Fruit fly (Drosophila melanogaster) whole organism, prepupa: ENCODE data around the gene CG13114.

ENCODE experiments used
- CG10631 ChIP-seq: fragments of 200-800 bp; sonication (Bioruptor generic); optimal IDR thresholded peaks from 2 replicates; lab custom pipeline; 2016; ENCODE audit warnings: missing biosample characterization, missing genetic modification characterization
- CG10669 ChIP-seq: fragments of 200-800 bp; sonication (Bioruptor generic); optimal IDR thresholded peaks from 3 replicates; lab custom pipeline; 2018; ENCODE audit warnings: missing biosample characterization, mild to moderate bottlenecking, missing genetic modification characterization, moderate library complexity
- CG11294 ChIP-seq: fragments of 200-800 bp; sonication (Bioruptor generic); IDR thresholded peaks from 2 replicates; pipeline ENCODE4 v1.3.6; 2022; ENCODE audit warnings: missing biosample characterization, missing genetic modification characterization
- CG11902 ChIP-seq: fragments of 200-800 bp; sonication (Bioruptor generic); optimal IDR thresholded peaks from 3 replicates; lab custom pipeline; 2016; ENCODE audit warnings: missing biosample characterization, missing genetic modification characterization
- CG16779 ChIP-seq: fragments of 200-800 bp; sonication (Bioruptor generic); optimal IDR thresholded peaks from 3 replicates; lab custom pipeline; 2017; ENCODE audit warnings: missing biosample characterization, mild to moderate bottlenecking, missing genetic modification characterization
- CG31627 ChIP-seq: fragments of 200-800 bp; sonication (Bioruptor generic); optimal IDR thresholded peaks from 3 replicates; lab custom pipeline; 2016; ENCODE audit warnings: missing biosample characterization, missing genetic modification characterization
- CG32006 ChIP-seq: fragments of 200-800 bp; sonication (Bioruptor generic); optimal IDR thresholded peaks from 3 replicates; lab custom pipeline; 2017; ENCODE audit warnings: missing biosample characterization, mild to moderate bottlenecking, missing genetic modification characterization
- CG34406 ChIP-seq: fragments of 200-800 bp; sonication (Bioruptor generic); optimal IDR thresholded peaks from 3 replicates; lab custom pipeline; 2016; ENCODE audit warnings: missing biosample characterization, missing genetic modification characterization
- CG3919 ChIP-seq: fragments of 200-800 bp; sonication (Bioruptor generic); optimal IDR thresholded peaks from 3 replicates; lab custom pipeline; 2016; ENCODE audit warnings: missing biosample characterization, missing genetic modification characterization
- CG4318 ChIP-seq: fragments of 200-800 bp; sonication (Bioruptor generic); optimal IDR thresholded peaks from 3 replicates; lab custom pipeline; 2017; ENCODE audit warnings: missing biosample characterization, mild to moderate bottlenecking, missing genetic modification characterization
- CG6163 ChIP-seq: fragments of 200-800 bp; sonication (Bioruptor generic); IDR thresholded peaks from 3 replicates; pipeline ENCODE4 v1.3.6; 2022; ENCODE audit warnings: missing biosample characterization, missing genetic modification characterization
- CG6792 ChIP-seq: fragments of 200-800 bp; sonication (Bioruptor generic); optimal IDR thresholded peaks from 3 replicates; lab custom pipeline; 2016; ENCODE audit warnings: missing biosample characterization, missing genetic modification characterization
- CG6854 ChIP-seq: fragments of 200-800 bp; sonication (Bioruptor generic); optimal IDR thresholded peaks from 2 replicates; lab custom pipeline; 2017; ENCODE audit warnings: missing biosample characterization, mild to moderate bottlenecking, missing genetic modification characterization
- CG7368 ChIP-seq: fragments of 200-800 bp; sonication (Bioruptor generic); optimal IDR thresholded peaks from 3 replicates; lab custom pipeline; 2016; ENCODE audit warnings: missing biosample characterization, missing genetic modification characterization
- CG9139 ChIP-seq: fragments of 200-800 bp; sonication (Bioruptor generic); optimal IDR thresholded peaks from 3 replicates; lab custom pipeline; 2017; ENCODE audit warnings: missing biosample characterization, mild to moderate bottlenecking, missing genetic modification characterization
- Eip78C ChIP-seq: fragments of 200-800 bp; sonication (Bioruptor generic); peaks from one replicate; lab custom pipeline; 2016; ENCODE audit warnings: missing biosample characterization, missing genetic modification characterization
- Eip93F ChIP-seq: fragments of 200-800 bp; sonication (Bioruptor generic); optimal IDR thresholded peaks from 2 replicates; lab custom pipeline; 2016; ENCODE audit warnings: missing biosample characterization, mild to moderate bottlenecking, missing genetic modification characterization
- Ets21C ChIP-seq: fragments of 200-800 bp; sonication (Bioruptor generic); optimal IDR thresholded peaks from 3 replicates; lab custom pipeline; 2016; ENCODE audit warnings: missing biosample characterization, missing genetic modification characterization
- Ets96B ChIP-seq: fragments of 200-800 bp; optimal IDR thresholded peaks from 2 replicates; lab custom pipeline; 2019; ENCODE audit warnings: missing biosample characterization, mild to moderate bottlenecking, missing genetic modification characterization, moderate library complexity
- Hr39 ChIP-seq: fragments of 200-800 bp; sonication (Bioruptor generic); optimal IDR thresholded peaks from 2 replicates; lab custom pipeline; 2016; ENCODE audit warnings: missing biosample characterization, missing genetic modification characterization
- Lpt ChIP-seq: fragments of 200-800 bp; sonication (Bioruptor generic); optimal IDR thresholded peaks from 3 replicates; lab custom pipeline; 2016; ENCODE audit warnings: missing biosample characterization, missing genetic modification characterization
- Met ChIP-seq: fragments of 200-800 bp; sonication (Bioruptor generic); optimal IDR thresholded peaks from 3 replicates; lab custom pipeline; 2016; ENCODE audit warnings: missing biosample characterization, missing genetic modification characterization
- OdsH ChIP-seq: fragments of 200-800 bp; sonication (Bioruptor generic); optimal IDR thresholded peaks from 3 replicates; lab custom pipeline; 2016; ENCODE audit warnings: missing biosample characterization, missing genetic modification characterization
- Sox102F ChIP-seq: fragments of 200-800 bp; sonication (Bioruptor generic); optimal IDR thresholded peaks from 2 replicates; lab custom pipeline; 2016; ENCODE audit warnings: missing biosample characterization, mild to moderate bottlenecking, missing genetic modification characterization
- Sox14 ChIP-seq: fragments of 200-800 bp; sonication (Bioruptor generic); optimal IDR thresholded peaks from 3 replicates; lab custom pipeline; 2016; ENCODE audit warnings: missing biosample characterization, missing genetic modification characterization
- Sox15 ChIP-seq: fragments of 200-800 bp; sonication (Bioruptor generic); optimal IDR thresholded peaks from 3 replicates; lab custom pipeline; 2016; ENCODE audit warnings: missing biosample characterization, missing genetic modification characterization
- dsx ChIP-seq: fragments of 200-800 bp; optimal IDR thresholded peaks from 3 replicates; lab custom pipeline; 2019; ENCODE audit warnings: missing biosample characterization, mild to moderate bottlenecking, missing genetic modification characterization, moderate library complexity; ENCODE audit not compliant: poor library complexity, severe bottlenecking
- esn ChIP-seq: fragments of 200-800 bp; sonication (Bioruptor generic); optimal IDR thresholded peaks from 2 replicates; lab custom pipeline; 2016; ENCODE audit warnings: missing biosample characterization, mild to moderate bottlenecking, missing genetic modification characterization, moderate library complexity
- lz ChIP-seq: fragments of 200-800 bp; sonication (Bioruptor generic); optimal IDR thresholded peaks from 3 replicates; lab custom pipeline; 2016; ENCODE audit warnings: missing biosample characterization, missing genetic modification characterization
- pdm3 ChIP-seq: fragments of 200-800 bp; sonication (Bioruptor generic); optimal IDR thresholded peaks from 3 replicates; lab custom pipeline; 2016; ENCODE audit warnings: missing biosample characterization, missing genetic modification characterization
- spab ChIP-seq: fragments of 200-800 bp; sonication (Bioruptor generic); optimal IDR thresholded peaks from 2 replicates; lab custom pipeline; 2017; ENCODE audit warnings: missing biosample characterization, mild to moderate bottlenecking, missing genetic modification characterization, missing genetic modification reagents
- topi ChIP-seq: fragments of 200-800 bp; sonication (Bioruptor generic); optimal IDR thresholded peaks from 3 replicates; lab custom pipeline; 2016; ENCODE audit warnings: missing biosample characterization, missing genetic modification characterization
- vri ChIP-seq: fragments of 200-800 bp; sonication (Bioruptor generic); optimal IDR thresholded peaks from 3 replicates; lab custom pipeline; 2016; ENCODE audit warnings: missing biosample characterization, mild to moderate bottlenecking, missing genetic modification characterization

The CG13114 gene

DNA sequence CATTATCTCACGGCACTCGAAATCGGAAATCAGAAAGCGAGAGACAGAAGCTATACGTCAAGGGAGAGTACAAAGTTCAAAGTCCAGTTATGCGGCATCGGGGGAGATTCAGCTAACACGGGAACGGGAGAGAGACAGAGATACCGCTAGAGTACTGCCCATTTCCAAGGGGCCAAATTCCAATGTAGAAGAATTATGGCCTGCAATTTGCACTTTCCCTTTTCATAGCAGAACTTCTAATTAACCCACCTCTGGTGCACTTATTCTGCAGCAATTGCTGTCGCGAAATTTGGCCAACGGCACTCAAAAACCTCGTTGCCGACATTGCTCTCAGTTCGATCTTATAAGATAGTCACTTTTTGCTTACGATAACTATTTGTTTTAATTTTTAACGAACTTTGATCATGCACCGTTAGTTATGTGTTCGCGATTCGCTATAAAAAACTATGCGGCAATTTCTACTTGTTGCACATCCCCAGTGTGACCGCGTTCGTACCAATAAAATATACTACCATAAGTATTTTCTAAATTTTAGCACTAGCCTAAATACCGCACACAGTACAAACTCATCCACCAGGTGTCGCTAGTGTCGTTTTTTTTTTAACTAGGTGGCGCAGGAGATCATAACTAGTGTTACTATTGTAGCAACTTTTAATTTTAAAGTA, 30.8 kb downstream of the CG13114 start, which contains the start of gene Mtpalpha (continued):
- TF ChIP-seq pdm3 (GFP tag; lab: Kevin White, UChicago) = peak; percentile 58
- peak; percentile 75 for TF ChIP-seq Ets96B (tag; lab: Kevin White, UChicago)
- TF ChIP-seq CG6854 = peak; percentile 99
- TF ChIP-seq Sox14 (GFP tag; lab: Kevin White, UChicago) = peak; percentile 69
- peak; percentile 89 for TF ChIP-seq CG7368 (GFP tag; lab: Kevin White, UChicago)
- no peak for TF ChIP-seq CG6792
- peak; percentile 84 for TF ChIP-seq CG6163 (GFP tag; lab: Robert Waterston, UW)
- no peak for TF ChIP-seq Sox15 (GFP tag; lab: Kevin White, UChicago)
- TF ChIP-seq Met (GFP tag; lab: Kevin White, UChicago) = peak; percentile 57

DNA sequence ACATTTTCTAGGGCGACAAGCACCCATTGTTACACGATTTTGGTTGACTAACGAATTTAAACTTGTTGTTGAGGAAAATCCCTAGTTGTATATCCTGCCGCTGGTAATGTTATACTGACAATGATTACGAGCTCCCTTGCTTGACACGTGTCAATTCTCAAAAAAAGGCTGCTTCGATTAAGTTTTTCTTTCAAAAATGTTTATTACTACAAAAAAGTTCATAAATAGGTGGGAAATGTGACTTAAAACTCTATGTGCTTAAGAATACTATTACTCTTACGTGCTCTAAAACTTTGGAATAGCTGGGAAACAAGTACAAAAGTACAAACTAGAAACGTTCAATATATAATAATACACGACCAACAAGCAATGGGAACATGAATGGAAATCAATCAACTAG, 33.9 kb downstream of the CG13114 start, which contains the start of gene CG31709:
Gene CG31709 (minus strand): TSS at position 101 of the 400 bp plus-strand sequence.
- TF ChIP-seq lz (GFP tag; lab: Kevin White, UChicago) (no peak), Sox102F (GFP tag; lab: Kevin White, UChicago) (no peak), CG4318 (no peak), spab (no peak), Eip93F (GFP tag; lab: Kevin White, UChicago) (no peak), CG31627 (GFP tag; lab: Kevin White, UChicago) (no peak), CG3919 (GFP tag; lab: Kevin White, UChicago) (no peak), CG32006 (GFP tag; lab: Kevin White, UChicago) (no peak), CG34406 (no peak), Hr39 (no peak), Sox15 (GFP tag; lab: Kevin White, UChicago) (no peak), OdsH (no peak), Sox14 (GFP tag; lab: Kevin White, UChicago) (no peak), Eip78C (GFP tag; lab: Kevin White, UChicago) (no peak), CG9139 (no peak), Ets21C (GFP tag; lab: Kevin White, UChicago) (no peak), CG6792 (no peak), CG10631 (no peak), dsx (GFP tag; lab: Kevin White, UChicago) (no peak), CG10669 (no peak)

DNA sequence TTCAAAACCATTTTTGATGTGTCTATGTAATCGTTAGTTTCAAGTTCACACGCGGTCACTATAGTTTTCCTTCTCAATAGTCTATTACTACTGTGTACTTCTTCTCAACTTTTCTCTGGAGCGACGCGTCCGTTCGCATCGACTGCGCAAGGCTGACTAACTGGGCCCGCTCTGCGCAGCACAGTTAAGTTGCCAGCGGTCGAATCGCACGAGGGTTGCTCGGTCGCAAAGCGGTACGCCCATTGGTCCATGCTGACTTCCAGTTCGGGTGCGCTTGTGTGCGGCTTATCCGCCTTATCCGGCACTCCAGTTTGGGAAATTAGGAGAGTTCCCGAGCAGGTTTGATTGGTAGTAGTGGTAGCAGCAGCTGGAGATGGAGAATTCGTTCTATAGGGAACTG, 36.0 kb downstream of the CG13114 start, which contains the start of gene gcm:
Gene gcm (minus strand): TSS at position 164 of the 400 bp plus-strand sequence.
- TF ChIP-seq CG11902 (no peak), CG16779 (tag; lab: Kevin White, UChicago) (no peak), esn (GFP tag; lab: Kevin White, UChicago) (no peak), Lpt (GFP tag; lab: Kevin White, UChicago) (no peak), Eip93F (GFP tag; lab: Kevin White, UChicago) (no peak), CG11294 (GFP tag; lab: Robert Waterston, UW) (no peak), CG10631 (no peak), CG32006 (GFP tag; lab: Kevin White, UChicago) (no peak), vri (no peak), topi (GFP tag; lab: Kevin White, UChicago) (no peak)

DNA sequence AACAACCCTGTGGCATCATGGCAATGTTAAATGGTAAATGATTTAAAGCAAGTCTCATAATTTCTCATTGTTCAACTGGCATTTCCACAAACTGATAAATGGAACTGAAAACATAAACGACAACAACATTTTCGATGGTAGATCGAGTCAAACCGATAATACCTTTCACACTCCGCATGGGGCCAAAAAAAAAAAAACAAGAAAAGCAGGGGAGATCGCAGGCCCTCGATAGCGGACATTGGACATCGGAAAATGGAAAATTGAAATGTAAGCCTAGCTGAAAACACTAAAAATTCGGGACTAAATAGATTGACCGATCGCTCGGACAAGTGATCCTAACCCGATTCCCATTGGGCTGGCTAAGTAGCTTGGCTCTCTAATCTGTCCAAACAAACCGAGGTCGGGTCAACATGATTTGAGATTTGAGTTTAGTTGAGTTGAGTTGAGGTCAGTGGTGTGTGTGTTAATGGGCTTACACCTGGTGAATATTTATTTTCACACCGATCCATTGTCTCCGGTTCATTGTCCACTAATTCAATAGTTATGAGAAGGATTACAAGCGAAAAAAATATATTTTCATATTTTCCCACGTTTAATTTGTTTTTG, 38.6 kb downstream of the CG13114 start:
- no peak for TF ChIP-seq CG6854
- TF ChIP-seq CG7368 (GFP tag; lab: Kevin White, UChicago) = no peak
- TF ChIP-seq CG16779 (tag; lab: Kevin White, UChicago) = no peak
- TF ChIP-seq lz (GFP tag; lab: Kevin White, UChicago) = no peak
- no peak for TF ChIP-seq Met (GFP tag; lab: Kevin White, UChicago)
